Fruit fly (Drosophila melanogaster) S2 (cell line): ENCODE measurements around the gene CG42866.
A peak's percentile ranks its signal among the peaks of the same experiment; 100 is the strongest.

Experiments used
- CG8478 ChIP-seq: fragments of >200 bp; optimal IDR thresholded peaks from 2 replicates; lab custom pipeline; 2018
- CTCF ChIP-seq, 2 experiments: fragments of >200 bp; optimal IDR thresholded peaks; 2 replicates each; lab custom pipeline; 2018

DNA sequence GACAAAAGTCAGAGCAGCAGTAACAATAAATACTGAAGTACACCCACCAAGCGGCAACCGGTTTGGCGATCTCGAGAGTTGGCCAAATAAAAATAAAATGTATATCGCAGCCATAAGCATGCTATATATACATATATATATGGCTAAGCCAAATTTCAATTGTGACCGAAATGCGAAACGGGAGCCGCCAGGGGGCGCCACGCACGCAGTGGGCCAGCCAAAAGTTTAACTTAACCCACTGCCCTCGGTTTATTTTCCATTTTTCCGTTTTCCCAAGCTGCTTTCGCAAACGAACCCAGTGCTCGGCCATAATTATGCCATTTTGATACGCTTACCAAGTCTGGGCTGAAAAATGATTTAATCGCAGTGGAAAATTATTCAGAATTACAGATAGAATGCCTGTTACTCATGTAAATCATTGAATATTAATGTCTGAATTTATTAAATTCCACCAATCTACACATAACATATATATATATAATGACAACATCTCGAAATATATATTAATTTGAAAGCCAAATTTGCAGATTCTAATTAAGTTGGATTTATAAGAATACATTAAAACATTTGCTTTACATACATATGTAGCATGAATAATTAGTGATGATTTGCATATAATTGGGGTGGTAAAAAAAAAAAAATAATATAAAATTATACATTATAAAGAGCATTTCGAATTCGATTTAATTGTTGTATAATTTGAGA is 28.3 kb upstream of the CG42866 start:
- no peak for TF ChIP-seq CG8478
- TF ChIP-seq CTCF (optimal IDR thresholded peaks at IDR 0.05; lab: Kevin White, UChicago) = peak; percentile 64 to 66
